Worm (Caenorhabditis elegans) whole organism, late embryonic: ENCODE data around the gene D1054.9.

Experiments used
- C38D4.7 ChIP-seq: fragments of 200-800 bp; sonication (Bioruptor generic); optimal IDR thresholded peaks from 2 replicates; lab custom pipeline; 2018; ENCODE audit warnings: mild to moderate bottlenecking, missing genetic modification characterization, moderate library complexity, missing compliant biosample characterization
- F13H6.1 ChIP-seq: sonication (generic microtip); optimal IDR thresholded peaks from 2 replicates; lab custom pipeline; 2016; ENCODE audit warnings: missing genetic modification characterization, missing compliant biosample characterization
- K09A11.1 ChIP-seq: sonication (generic microtip); optimal IDR thresholded peaks from 2 replicates; lab custom pipeline; 2017; ENCODE audit warnings: antibody characterized with exemption, mild to moderate bottlenecking, missing genetic modification characterization, missing compliant biosample characterization; ENCODE audit not compliant: insufficient read depth
- Y22D7AL.16 ChIP-seq: sonication (generic microtip); optimal IDR thresholded peaks from 2 replicates; lab custom pipeline; 2016; ENCODE audit warnings: missing genetic modification characterization, missing compliant biosample characterization
- ceh-19 ChIP-seq: fragments of 200-800 bp; sonication (Bioruptor generic); optimal IDR thresholded peaks from 2 replicates; lab custom pipeline; 2018; ENCODE audit warnings: mild to moderate bottlenecking, missing genetic modification characterization, missing compliant biosample characterization
- ceh-22 ChIP-seq: sonication (generic microtip); optimal IDR thresholded peaks from 2 replicates; lab custom pipeline; 2017; ENCODE audit warnings: missing biosample characterization, missing genetic modification characterization
- ceh-30 ChIP-seq: fragments of 150-350 bp; optimal IDR thresholded peaks from 2 replicates; lab custom pipeline; 2014; ENCODE audit warnings: missing biosample characterization, missing genetic modification characterization
- ceh-31 ChIP-seq: sonication (generic microtip); optimal IDR thresholded peaks from 2 replicates; lab custom pipeline; 2016; ENCODE audit warnings: missing genetic modification characterization, missing compliant biosample characterization
- dmd-4 ChIP-seq: sonication (generic microtip); optimal IDR thresholded peaks from 2 replicates; lab custom pipeline; 2016; ENCODE audit warnings: borderline replicate concordance, missing genetic modification characterization, missing compliant biosample characterization
- elt-2 ChIP-seq: sonication (generic microtip); optimal IDR thresholded peaks from 2 replicates; lab custom pipeline; 2016; ENCODE audit warnings: missing genetic modification reagents, missing genetic modification characterization, missing compliant biosample characterization
- ets-4 ChIP-seq: sonication (generic microtip); optimal IDR thresholded peaks from 2 replicates; lab custom pipeline; 2016; ENCODE audit warnings: missing genetic modification characterization, missing compliant biosample characterization
- eyg-1 ChIP-seq: sonication (generic microtip); optimal IDR thresholded peaks from 2 replicates; lab custom pipeline; 2016; ENCODE audit warnings: missing genotype, missing genetic modification characterization, missing compliant biosample characterization
- fkh-10 ChIP-seq: fragments of 150-350 bp; optimal IDR thresholded peaks from 2 replicates; lab custom pipeline; 2014; ENCODE audit warnings: missing biosample characterization, missing genetic modification reagents, missing genetic modification characterization
- fkh-6 ChIP-seq: sonication (generic microtip); optimal IDR thresholded peaks from 2 replicates; lab custom pipeline; 2016; ENCODE audit warnings: missing genetic modification characterization, missing compliant biosample characterization
- hlh-15 ChIP-seq: sonication (generic microtip); optimal IDR thresholded peaks from 2 replicates; lab custom pipeline; 2016; ENCODE audit warnings: missing genetic modification characterization, missing compliant biosample characterization
- hlh-6 ChIP-seq: sonication (generic microtip); optimal IDR thresholded peaks from 2 replicates; lab custom pipeline; 2016; ENCODE audit warnings: missing genotype, missing genetic modification characterization, missing compliant biosample characterization
- nfya-1 ChIP-seq: sonication (generic microtip); optimal IDR thresholded peaks from 2 replicates; lab custom pipeline; 2017; ENCODE audit warnings: missing genetic modification characterization, mild to moderate bottlenecking, missing compliant biosample characterization, antibody characterized with exemption, moderate library complexity
- npax-4 ChIP-seq: sonication (generic microtip); optimal IDR thresholded peaks from 2 replicates; lab custom pipeline; 2016; ENCODE audit warnings: missing genetic modification characterization, missing compliant biosample characterization
- odd-2 ChIP-seq: sonication (generic microtip); optimal IDR thresholded peaks from 2 replicates; lab custom pipeline; 2017; ENCODE audit warnings: antibody characterized with exemption, mild to moderate bottlenecking, missing genetic modification characterization, missing compliant biosample characterization
- pag-3 ChIP-seq: sonication (generic microtip); optimal IDR thresholded peaks from 2 replicates; lab custom pipeline; 2016; ENCODE audit warnings: missing compliant biosample characterization, missing genetic modification characterization, borderline replicate concordance
- pax-1 ChIP-seq: fragments of 150-350 bp; optimal IDR thresholded peaks from 2 replicates; lab custom pipeline; 2014; ENCODE audit warnings: missing biosample characterization, missing genetic modification characterization
- pha-2 ChIP-seq: sonication (generic microtip); optimal IDR thresholded peaks from 2 replicates; lab custom pipeline; 2017; ENCODE audit warnings: mild to moderate bottlenecking, missing genetic modification characterization, missing compliant biosample characterization
- pqm-1 ChIP-seq: sonication (generic microtip); optimal IDR thresholded peaks from 2 replicates; lab custom pipeline; 2016; ENCODE audit warnings: missing genetic modification characterization, missing compliant biosample characterization
- pros-1 ChIP-seq: fragments of 150-350 bp; optimal IDR thresholded peaks from 2 replicates; lab custom pipeline; 2014; ENCODE audit warnings: missing biosample characterization, missing genetic modification reagents, missing genetic modification characterization
- ref-2 ChIP-seq: sonication (generic microtip); optimal IDR thresholded peaks from 2 replicates; lab custom pipeline; 2016; ENCODE audit warnings: missing genetic modification characterization, missing compliant biosample characterization
- sdc-2 ChIP-seq: sonication (generic microtip); optimal IDR thresholded peaks from 2 replicates; lab custom pipeline; 2016; ENCODE audit warnings: missing genotype, missing genetic modification characterization, missing compliant biosample characterization
- sox-4 ChIP-seq: sonication (generic microtip); optimal IDR thresholded peaks from 2 replicates; lab custom pipeline; 2017; ENCODE audit warnings: mild to moderate bottlenecking, missing genetic modification characterization, inconsistent platforms, missing compliant biosample characterization
- ttx-3 ChIP-seq: sonication (generic microtip); optimal IDR thresholded peaks from 2 replicates; lab custom pipeline; 2016; ENCODE audit warnings: missing genetic modification reagents, missing genetic modification characterization, missing compliant biosample characterization
- unc-3 ChIP-seq, 2 experiments: fragments of 200-800 bp in 1 of 2; sonication (Bioruptor generic) in 1 of 2; sonication (generic microtip) in 1 of 2; conservative IDR thresholded peaks in 1 of 2; optimal IDR thresholded peaks in 1 of 2; 2 replicates each; pipeline versions ENCODE4 v1.3.6 to Lab custom; 2016 to 2022; ENCODE audit warnings: missing compliant biosample characterization in 2 of 2, missing genetic modification characterization in 2 of 2, missing genetic modification reagents in 1 of 2
- unc-42 ChIP-seq: sonication (generic microtip); optimal IDR thresholded peaks from 2 replicates; lab custom pipeline; 2016; ENCODE audit warnings: missing genotype, missing genetic modification characterization, missing compliant biosample characterization
- unc-55 ChIP-seq: sonication (generic microtip); optimal IDR thresholded peaks from 2 replicates; lab custom pipeline; 2017; ENCODE audit warnings: missing biosample characterization, missing genetic modification reagents, missing genetic modification characterization
- zip-5 ChIP-seq: sonication (generic microtip); optimal IDR thresholded peaks from 2 replicates; lab custom pipeline; 2016; ENCODE audit warnings: missing genetic modification characterization, missing compliant biosample characterization
- ztf-16 ChIP-seq: sonication (generic microtip); optimal IDR thresholded peaks from 2 replicates; lab custom pipeline; 2017; ENCODE audit warnings: missing genetic modification characterization, missing compliant biosample characterization

Gene D1054.9

ce11 chrV:10776528-10777055, 14.3 kb downstream of the D1054.9 start, which contains the start of gene D1054.5:
Gene D1054.5, minus strand, starts transcription at chrV:10776578.
- TF ChIP-seq ceh-31 (tag; lab: Kevin White, UChicago), result no peak
- peak; percentile 56 for TF ChIP-seq elt-2 (tag; lab: Kevin White, UChicago)

- TF ChIP-seq unc-3 (GFP tag; conservative IDR thresholded peaks at IDR 0.05; lab: Robert Waterston, UW) (no peak), unc-3 (tag; optimal IDR thresholded peaks at IDR 0.05; lab: Kevin White, UChicago) (no peak), nfya-1 (tag; lab: Kevin White, UChicago) (no peak), dmd-4 (no peak), F13H6.1 (tag; lab: Kevin White, UChicago) (no peak), npax-4 (tag; lab: Kevin White, UChicago) (no peak), pqm-1 (no peak), fkh-6 (tag; lab: Kevin White, UChicago) (no peak), fkh-10 (GFP tag; lab: Kevin White, UChicago) (no peak), pros-1 (no peak), hlh-15 (no peak)
Observed at ce11 chrV:10773216-10773615, 17.6 kb downstream of the D1054.9 start.

ce11 chrV:10771390-10771789, 19.5 kb downstream of the D1054.9 start, which contains the start of gene D1054.3:
Gene D1054.3, plus strand, starts transcription at chrV:10771451.
- TF ChIP-seq ceh-19 (GFP tag; lab: Kevin White, UChicago), result no peak
- no peak for TF ChIP-seq pag-3 (tag; lab: Kevin White, UChicago)
- no peak for TF ChIP-seq eyg-1 (tag; lab: Kevin White, UChicago)
- TF ChIP-seq ztf-16 (tag; lab: Kevin White, UChicago), result no peak
- no peak for TF ChIP-seq pax-1 (tag; lab: Kevin White, UChicago)
- no peak for TF ChIP-seq zip-5 (tag; lab: Kevin White, UChicago)
- no peak for TF ChIP-seq npax-4 (tag; lab: Kevin White, UChicago)
- TF ChIP-seq sdc-2 (tag; lab: Kevin White, UChicago), result no peak
- no peak for TF ChIP-seq K09A11.1 (tag; lab: Kevin White, UChicago)
- no peak for TF ChIP-seq ref-2 (tag; lab: Kevin White, UChicago)
- no peak for TF ChIP-seq ets-4 (tag; lab: Kevin White, UChicago)
- no peak for TF ChIP-seq hlh-15
- TF ChIP-seq C38D4.7 (GFP tag; lab: Kevin White, UChicago), result no peak
- TF ChIP-seq elt-2 (tag; lab: Kevin White, UChicago), result no peak
- TF ChIP-seq sox-4 (tag; lab: Kevin White, UChicago), result no peak
- TF ChIP-seq unc-3 (GFP tag; conservative IDR thresholded peaks at IDR 0.05; lab: Robert Waterston, UW), result no peak
- no peak for TF ChIP-seq unc-3 (tag; optimal IDR thresholded peaks at IDR 0.05; lab: Kevin White, UChicago)
- TF ChIP-seq, all 69 proteins: peak for 0

- TF ChIP-seq unc-42 (tag; lab: Kevin White, UChicago), result peak; percentile 90
- no peak for TF ChIP-seq pax-1 (tag; lab: Kevin White, UChicago)
- TF ChIP-seq, all 69 proteins: peak for 1
Observed at ce11 chrV:10770026-10770425, 20.8 kb downstream of the D1054.9 start, which contains the start of the genes D1054.1 and pas-2. Gene D1054.1, minus strand, starts transcription at chrV:10770217. Gene pas-2, plus strand, starts transcription at chrV:10770368.

- TF ChIP-seq ceh-22 (tag; lab: Kevin White, UChicago) (no peak), unc-3 (GFP tag; conservative IDR thresholded peaks at IDR 0.05; lab: Robert Waterston, UW) (no peak), unc-3 (tag; optimal IDR thresholded peaks at IDR 0.05; lab: Kevin White, UChicago) (no peak)
Observed at ce11 chrV:10768892-10769291, 22.0 kb downstream of the D1054.9 start.

- TF ChIP-seq ztf-16 (tag; lab: Kevin White, UChicago) (no peak), odd-2 (tag; lab: Kevin White, UChicago) (no peak), ttx-3 (tag; lab: Kevin White, UChicago) (no peak), hlh-15 (no peak), pha-2 (no peak), npax-4 (tag; lab: Kevin White, UChicago) (no peak), hlh-6 (no peak), ceh-30 (tag; lab: Kevin White, UChicago) (no peak), Y22D7AL.16 (tag; lab: Kevin White, UChicago) (no peak), dmd-4 (no peak), unc-55 (GFP tag; lab: Kevin White, UChicago) (no peak), K09A11.1 (tag; lab: Kevin White, UChicago) (no peak), zip-5 (tag; lab: Kevin White, UChicago) (no peak)
Observed at ce11 chrV:10764066-10764465, 26.8 kb downstream of the D1054.9 start, which contains the start of gene ocr-1. Gene ocr-1, plus strand, starts transcription at chrV:10764366.
